Worm (Caenorhabditis elegans): ENCODE results near the gene C07E3.4.

DNA sequence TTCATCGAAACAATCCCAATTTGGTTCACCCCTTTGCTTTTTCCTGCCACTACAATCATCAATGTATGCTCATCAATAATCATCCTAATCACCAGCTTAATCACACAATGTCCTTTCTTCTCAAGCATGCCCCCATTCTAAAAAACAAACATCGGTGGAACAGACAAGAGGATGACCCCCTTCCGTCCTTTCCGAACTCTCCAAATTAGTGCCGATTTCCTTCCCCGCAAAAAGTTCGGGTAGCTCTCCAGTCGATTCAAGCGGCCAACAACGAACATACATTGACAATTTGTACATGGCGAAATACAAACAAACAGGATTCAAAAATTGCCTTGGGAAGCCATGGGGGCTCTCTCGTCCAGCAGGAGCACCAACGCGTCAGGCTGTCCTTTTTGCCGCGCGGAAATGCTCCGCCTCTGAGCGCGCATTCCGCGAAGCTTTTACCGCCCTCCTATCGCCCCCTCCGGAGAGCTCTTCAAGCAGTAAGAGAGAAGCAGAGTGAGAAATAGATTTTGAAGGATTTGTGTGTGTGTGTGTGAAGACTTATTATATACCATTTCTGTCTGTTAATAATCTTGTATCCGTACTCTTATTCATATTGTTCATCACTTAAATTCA is 34.9 kb upstream of the C07E3.4 start, which contains the start of gene appg-1:
- no peak for TF ChIP-seq ceh-58 (GFP tag; IDR thresholded peaks at IDR 0.05)
- TF ChIP-seq F10E7.11 (tag; optimal IDR thresholded peaks at IDR 0.05), result no peak

Data from whole organism, young adult.